Worm (Caenorhabditis elegans): ENCODE measurements around the gene F53F4.7.

F53F4.7 gene

ce11 chrV:13649730-13650349 is 36.1 kb upstream of the F53F4.7 start, which contains the start of gene H37A05.4 (continued):
- TF ChIP-seq dpl-1 (GFP tag; optimal IDR thresholded peaks at IDR 0.05) (no peak), R02D3.7 (tag; optimal IDR thresholded peaks at IDR 0.05) (no peak), snpc-1.2 (GFP tag; IDR thresholded peaks at IDR 0.05) (no peak), Y5F2A.4 (GFP tag; optimal IDR thresholded peaks at IDR 0.05) (peak; percentile 39), madf-5 (GFP tag; IDR thresholded peaks at IDR 0.05) (peak in 1 of 2 experiments; percentile 78; a peak in 1 of 4 replicates), nhr-77 (tag; optimal IDR thresholded peaks at IDR 0.05) (no peak), fos-1 (tag; optimal IDR thresholded peaks at IDR 0.05) (no peak), lir-3 (tag; optimal IDR thresholded peaks at IDR 0.05) (no peak), T20F7.1 (GFP tag; optimal IDR thresholded peaks at IDR 0.05) (no peak), php-3 (GFP tag; IDR thresholded peaks at IDR 0.05) (peak; percentile 44; the same call in 1 of the 2 replicates), Y105C5A.15 (GFP tag; IDR thresholded peaks at IDR 0.05) (peak; percentile 81), ZK546.5 (tag; optimal IDR thresholded peaks at IDR 0.05) (no peak), egl-27 (tag; optimal IDR thresholded peaks at IDR 0.05) (no peak), nhr-42 (GFP tag; IDR thresholded peaks at IDR 0.05) (no peak), lsy-2 (tag; optimal IDR thresholded peaks at IDR 0.05) (no peak), pha-4 (GFP tag; IDR thresholded peaks at IDR 0.05) (peak; percentile 51; the same call in 1 of the 2 replicates), pha-4 (tag; optimal IDR thresholded peaks at IDR 0.05) (no peak), ztf-11 (tag; optimal IDR thresholded peaks at IDR 0.05) (no peak), hif-1 (tag; optimal IDR thresholded peaks at IDR 0.05) (peak in 1 of 2 experiments; percentile 26), daf-8 (GFP tag; IDR thresholded peaks at IDR 0.05) (no peak), Y48G9A.11 (GFP tag; IDR thresholded peaks at IDR 0.05) (peak; percentile 50; the same call in 1 of the 2 replicates), skn-1 (tag; optimal IDR thresholded peaks at IDR 0.05) (no peak), vab-7 (GFP tag; IDR thresholded peaks at IDR 0.05) (no peak; the same call in none of the 2 replicates), mxl-3 (GFP tag; optimal IDR thresholded peaks at IDR 0.05) (peak; percentile 5), pqm-1 (tag; optimal IDR thresholded peaks at IDR 0.05) (no peak), madf-9 (GFP tag; conservative IDR thresholded peaks at IDR 0.05) (no peak), F49E8.2 (tag; optimal IDR thresholded peaks at IDR 0.05; ENCODE audit: borderline replicate concordance) (no peak), Y75B8A.6 (GFP tag; IDR thresholded peaks at IDR 0.05) (no peak), sdz-12 (GFP tag; optimal IDR thresholded peaks at IDR 0.05) (peak; percentile 64), aha-1 (tag) (peak; percentile 70), nhr-28 (tag; optimal IDR thresholded peaks at IDR 0.05) (peak; percentile 9), ceh-62 (tag; optimal IDR thresholded peaks at IDR 0.05) (no peak), ces-1 (GFP tag; optimal IDR thresholded peaks at IDR 0.05) (no peak), mep-1 (tag; optimal IDR thresholded peaks at IDR 0.05) (peak; percentile 91), zfp-3 (GFP tag; conservative IDR thresholded peaks at IDR 0.05) (peak; percentile 73), lin-39 (tag; optimal IDR thresholded peaks at IDR 0.05) (no peak), duxl-1 (tag; optimal IDR thresholded peaks at IDR 0.05; ENCODE audit: poor library complexity) (peak; percentile 84)

ce11 chrV:13647617-13648016 is 33.8 kb upstream of the F53F4.7 start:
- TF ChIP-seq unc-130 (GFP tag; optimal IDR thresholded peaks at IDR 0.05) (no peak), lim-7 (GFP tag; IDR thresholded peaks at IDR 0.05) (0 out of 2 replicates have a peak, but pooled peaks have one; percentile 24)

- TF ChIP-seq set-16 (GFP tag; IDR thresholded peaks at IDR 0.05) = peak; percentile 85
- no peak for TF ChIP-seq saeg-2 (GFP tag; IDR thresholded peaks at IDR 0.05)
These were observed 33.4 kb upstream of the F53F4.7 start for ce11 chrV:13647185-13647584.

Measured in whole organism, L4 larva.